Fruit fly (Drosophila melanogaster) whole organism, wandering third instar larva: ENCODE measurements around the gene GstZ2.

Experiments
- Abd-B ChIP-seq: fragments of >200 bp; optimal IDR thresholded peaks from 2 replicates; lab custom pipeline; 2017; ENCODE audit warnings: missing biosample characterization, missing genetic modification characterization
- CG32264 ChIP-seq: fragments of 200-800 bp; sonication (Bioruptor generic); optimal IDR thresholded peaks from 2 replicates; lab custom pipeline; 2016; ENCODE audit warnings: missing biosample characterization, missing genetic modification characterization
- CG9705 ChIP-seq: fragments of 200-800 bp; sonication (Bioruptor generic); optimal IDR thresholded peaks from 2 replicates; lab custom pipeline; 2018; ENCODE audit warnings: missing biosample characterization, mild to moderate bottlenecking, missing genetic modification characterization
- CrebA ChIP-seq: fragments of 200-800 bp; sonication (Bioruptor generic); optimal IDR thresholded peaks from 2 replicates; lab custom pipeline; 2016; ENCODE audit warnings: missing biosample characterization, mild to moderate bottlenecking, missing genetic modification characterization, borderline replicate concordance
- Dfd ChIP-seq: fragments of >200 bp; optimal IDR thresholded peaks from 2 replicates; lab custom pipeline; 2017; ENCODE audit warnings: missing biosample characterization, missing genetic modification characterization
- Dif ChIP-seq: fragments of 200-275, 200-300 bp; sonication (Bioruptor generic); optimal IDR thresholded peaks from 2 replicates; lab custom pipeline; 2018; ENCODE audit warnings: missing biosample characterization, missing genetic modification characterization; ENCODE audit not compliant: partially characterized antibody
- HLH106 ChIP-seq: fragments of 200-800 bp; optimal IDR thresholded peaks from 3 replicates; lab custom pipeline; 2019; ENCODE audit warnings: missing biosample characterization, mild to moderate bottlenecking, missing genetic modification characterization, moderate library complexity
- Hnf4 ChIP-seq: fragments of 200-800 bp; sonication (Bioruptor generic); optimal IDR thresholded peaks from 2 replicates; lab custom pipeline; 2016; ENCODE audit warnings: missing biosample characterization, mild to moderate bottlenecking, missing genetic modification characterization
- Hr78 ChIP-seq: fragments of >200 bp; optimal IDR thresholded peaks from 2 replicates; lab custom pipeline; 2017; ENCODE audit warnings: missing biosample characterization, missing genetic modification characterization
- Hr83 ChIP-seq: fragments of 200-300 bp; sonication (Bioruptor generic); optimal IDR thresholded peaks from 2 replicates; lab custom pipeline; 2016; ENCODE audit warnings: missing biosample characterization, mild to moderate bottlenecking, missing genetic modification characterization, moderate library complexity; ENCODE audit not compliant: poor library complexity, severe bottlenecking
- Jra ChIP-seq: sonication (Bioruptor generic); optimal IDR thresholded peaks from 2 replicates; lab custom pipeline; 2016; ENCODE audit warnings: missing biosample characterization, missing genetic modification characterization
- Mio ChIP-seq: sonication (Bioruptor generic); optimal IDR thresholded peaks from 2 replicates; lab custom pipeline; 2016; ENCODE audit warnings: missing biosample characterization, missing genetic modification characterization
- Myc ChIP-seq: fragments of >200 bp; optimal IDR thresholded peaks from 2 replicates; lab custom pipeline; 2017
- N ChIP-seq: fragments of >200 bp; optimal IDR thresholded peaks from 2 replicates; lab custom pipeline; 2018; ENCODE audit warnings: missing biosample characterization, missing external identifiers, missing genetic modification characterization
- Rel ChIP-seq, 2 experiments: fragments of 200-800 bp; sonication (Bioruptor generic) in 1 of 2; optimal IDR thresholded peaks; 2 replicates in 1 of 2; 3 replicates in 1 of 2; lab custom pipeline; 2016 to 2019; ENCODE audit warnings: mild to moderate bottlenecking in 2 of 2, missing biosample characterization in 2 of 2, missing genetic modification characterization in 2 of 2, moderate library complexity in 1 of 2
- Sp1 ChIP-seq: fragments of 200-800 bp; sonication (Bioruptor generic); optimal IDR thresholded peaks from 3 replicates; lab custom pipeline; 2019; ENCODE audit warnings: missing biosample characterization, mild to moderate bottlenecking, missing genetic modification characterization, moderate library complexity
- Vsx2 ChIP-seq: fragments of 200-300, 225-300 bp; sonication (Bioruptor generic); optimal IDR thresholded peaks from 2 replicates; lab custom pipeline; 2018; ENCODE audit warnings: missing biosample characterization, missing genetic modification characterization; ENCODE audit not compliant: partially characterized antibody
- br ChIP-seq: fragments of 200-800 bp; sonication (Bioruptor generic); optimal IDR thresholded peaks from 2 replicates; lab custom pipeline; 2016; ENCODE audit warnings: missing biosample characterization, missing genetic modification characterization
- dl ChIP-seq, 2 experiments: fragments of 175-275, 200-275 bp in 1 of 2; fragments of 200-275 bp in 1 of 2; sonication (Bioruptor generic); optimal IDR thresholded peaks; lab custom pipeline; 2018; ENCODE audit warnings: mild to moderate bottlenecking in 2 of 2, missing biosample characterization in 2 of 2, missing genetic modification characterization in 2 of 2, moderate library complexity in 2 of 2; ENCODE audit not compliant: partially characterized antibody in 2 of 2, insufficient read depth in 1 of 2
- dmrt93B ChIP-seq: fragments of 200-800 bp; sonication (Bioruptor generic); optimal IDR thresholded peaks from 2 replicates; lab custom pipeline; 2018; ENCODE audit warnings: missing biosample characterization, mild to moderate bottlenecking, missing genetic modification characterization
- dsf ChIP-seq: sonication (Bioruptor generic); optimal IDR thresholded peaks from 2 replicates; lab custom pipeline; 2016; ENCODE audit warnings: missing biosample characterization, missing genetic modification characterization, borderline replicate concordance
- ey ChIP-seq: fragments of 200-800 bp; sonication (Bioruptor generic); optimal IDR thresholded peaks from 2 replicates; lab custom pipeline; 2016; ENCODE audit warnings: missing biosample characterization, missing genetic modification characterization
- foxo ChIP-seq, 2 experiments: fragments of 200-800 bp; sonication (Bioruptor generic); optimal IDR thresholded peaks; 2 replicates in 1 of 2; 3 replicates in 1 of 2; lab custom pipeline; 2016 to 2017; ENCODE audit warnings: missing biosample characterization in 2 of 2, missing genetic modification characterization in 2 of 2
- fru ChIP-seq: fragments of 200-800 bp; sonication (Bioruptor generic); optimal IDR thresholded peaks from 3 replicates; lab custom pipeline; 2016; ENCODE audit warnings: missing biosample characterization, mild to moderate bottlenecking, missing genetic modification characterization
- h ChIP-seq: fragments of 200-800 bp; sonication (Bioruptor generic); optimal IDR thresholded peaks from 3 replicates; lab custom pipeline; 2016; ENCODE audit warnings: missing biosample characterization, mild to moderate bottlenecking, missing genetic modification characterization
- jim ChIP-seq: fragments of 175-275, 200-325 bp; sonication (Bioruptor generic); optimal IDR thresholded peaks from 2 replicates; lab custom pipeline; 2016; ENCODE audit warnings: missing biosample characterization, mild to moderate bottlenecking, missing genetic modification characterization
- lola ChIP-seq: fragments of >200 bp; optimal IDR thresholded peaks from 2 replicates; lab custom pipeline; 2017; ENCODE audit warnings: missing biosample characterization, missing genetic modification characterization
- pan ChIP-seq: fragments of >200 bp; optimal IDR thresholded peaks from 2 replicates; lab custom pipeline; 2017
- psq ChIP-seq: fragments of 200-800 bp; sonication (Bioruptor generic); optimal IDR thresholded peaks from 3 replicates; lab custom pipeline; 2017; ENCODE audit warnings: missing biosample characterization, mild to moderate bottlenecking, missing genetic modification characterization, moderate library complexity
- rgr ChIP-seq: fragments of 200-800 bp; sonication (Bioruptor generic); optimal IDR thresholded peaks from 3 replicates; lab custom pipeline; 2016; ENCODE audit warnings: missing biosample characterization, mild to moderate bottlenecking, missing genetic modification characterization
- sage ChIP-seq: fragments of 200-800 bp; sonication (Bioruptor generic); optimal IDR thresholded peaks from 2 replicates; lab custom pipeline; 2016; ENCODE audit warnings: missing biosample characterization, mild to moderate bottlenecking, missing genetic modification characterization
- tai ChIP-seq: sonication (Bioruptor generic); optimal IDR thresholded peaks from 2 replicates; lab custom pipeline; 2016; ENCODE audit warnings: missing biosample characterization, missing genetic modification characterization
- woc ChIP-seq: sonication (Bioruptor generic); optimal IDR thresholded peaks from 2 replicates; lab custom pipeline; 2016; ENCODE audit warnings: missing biosample characterization, mild to moderate bottlenecking, missing genetic modification characterization

Gene GstZ2

dm6 chr3R:9491065-9491567 lies 30.7 kb upstream of the GstZ2 start:
- TF ChIP-seq N (GFP tag; lab: Kevin White, UChicago), result no peak
- no peak for TF ChIP-seq CG9705 (GFP tag; lab: Kevin White, UChicago)
- TF ChIP-seq pan (lab: Kevin White, UChicago), result no peak
- no peak for TF ChIP-seq dmrt93B (GFP tag; lab: Kevin White, UChicago)
- TF ChIP-seq jim, result no peak

DNA sequence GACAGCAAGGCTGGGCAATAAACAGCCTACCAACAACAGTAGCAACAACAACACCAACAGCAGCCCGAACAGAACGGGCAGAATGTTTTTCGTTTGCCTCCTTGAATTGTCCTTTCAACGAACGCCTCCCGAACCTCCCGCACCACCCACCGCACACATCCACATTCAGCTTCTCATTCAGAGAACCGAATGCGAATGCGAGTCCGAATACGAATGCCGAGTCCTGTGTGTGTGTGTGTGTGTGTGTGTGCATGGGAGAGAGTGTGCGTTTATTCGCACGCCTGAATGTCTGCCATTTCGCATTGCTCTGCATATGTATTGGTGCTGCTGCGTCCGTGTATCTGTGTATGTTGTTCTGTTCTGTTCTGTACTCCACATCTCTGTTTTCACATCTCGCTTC lies 28.0 kb upstream of the GstZ2 start:
- no peak for TF ChIP-seq Hr78
- TF ChIP-seq Dfd (GFP tag; lab: Kevin White, UChicago), result peak; percentile 86
- TF ChIP-seq dsf (GFP tag; lab: Kevin White, UChicago), result no peak

dm6 chr3R:9487961-9488360 lies 27.5 kb upstream of the GstZ2 start:
- TF ChIP-seq tai (peak; percentile 1), Mio (GFP tag; lab: Kevin White, UChicago) (no peak)

dm6 chr3R:9487561-9487960 lies 27.1 kb upstream of the GstZ2 start:
- TF ChIP-seq dsf (GFP tag; lab: Kevin White, UChicago), result no peak
- TF ChIP-seq N (GFP tag; lab: Kevin White, UChicago), result no peak
- TF ChIP-seq ey (GFP tag; lab: Kevin White, UChicago), result no peak
- no peak for TF ChIP-seq Hr83 (GFP tag; lab: Kevin White, UChicago)
- TF ChIP-seq dmrt93B (GFP tag; lab: Kevin White, UChicago), result no peak
- TF ChIP-seq dl (GFP tag; optimal IDR thresholded peaks at IDR 0.05; lab: Kevin White, UChicago; ENCODE audit: insufficient read depth in 1 of 2, partially characterized antibody in 2 of 2), result no peak
- TF ChIP-seq CrebA, result no peak
- no peak for TF ChIP-seq lola (GFP tag; lab: Kevin White, UChicago)
- TF ChIP-seq Hnf4 (GFP tag; lab: Kevin White, UChicago), result no peak
- no peak for TF ChIP-seq woc
- TF ChIP-seq br (GFP tag; lab: Kevin White, UChicago), result no peak
- TF ChIP-seq tai, result no peak
- no peak for TF ChIP-seq fru (GFP tag; lab: Kevin White, UChicago)
- no peak for TF ChIP-seq Dfd (GFP tag; lab: Kevin White, UChicago)
- no peak for TF ChIP-seq rgr (GFP tag; lab: Kevin White, UChicago)

- TF ChIP-seq Myc, result no peak
These were observed 19.9 kb upstream of the GstZ2 start for dm6 chr3R:9480396-9480795.

DNA sequence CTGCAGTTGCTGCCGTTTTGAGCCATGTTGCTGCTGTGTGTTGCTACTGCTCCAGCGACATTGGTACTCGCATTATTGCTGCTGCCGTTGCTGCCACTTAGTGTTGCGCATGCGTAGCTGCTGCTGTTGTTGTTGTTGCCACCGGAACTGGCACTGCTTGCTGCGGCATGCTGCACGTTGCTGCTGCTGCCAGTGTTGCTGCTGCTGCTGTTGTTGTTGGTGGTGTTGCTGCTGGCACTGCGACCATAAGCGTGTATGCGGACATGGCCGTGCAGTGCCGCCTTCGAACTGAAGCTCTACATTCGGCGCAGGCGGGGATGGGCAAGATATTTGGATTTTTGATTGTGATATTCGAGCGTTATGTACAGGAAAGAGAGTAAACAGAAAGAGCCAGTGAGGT lies 7.7 kb upstream of the GstZ2 start:
- TF ChIP-seq dsf (GFP tag; lab: Kevin White, UChicago), result no peak
- peak; percentile 68 for TF ChIP-seq Dfd (GFP tag; lab: Kevin White, UChicago)
- TF ChIP-seq, all 38 proteins: peak for 1

DNA sequence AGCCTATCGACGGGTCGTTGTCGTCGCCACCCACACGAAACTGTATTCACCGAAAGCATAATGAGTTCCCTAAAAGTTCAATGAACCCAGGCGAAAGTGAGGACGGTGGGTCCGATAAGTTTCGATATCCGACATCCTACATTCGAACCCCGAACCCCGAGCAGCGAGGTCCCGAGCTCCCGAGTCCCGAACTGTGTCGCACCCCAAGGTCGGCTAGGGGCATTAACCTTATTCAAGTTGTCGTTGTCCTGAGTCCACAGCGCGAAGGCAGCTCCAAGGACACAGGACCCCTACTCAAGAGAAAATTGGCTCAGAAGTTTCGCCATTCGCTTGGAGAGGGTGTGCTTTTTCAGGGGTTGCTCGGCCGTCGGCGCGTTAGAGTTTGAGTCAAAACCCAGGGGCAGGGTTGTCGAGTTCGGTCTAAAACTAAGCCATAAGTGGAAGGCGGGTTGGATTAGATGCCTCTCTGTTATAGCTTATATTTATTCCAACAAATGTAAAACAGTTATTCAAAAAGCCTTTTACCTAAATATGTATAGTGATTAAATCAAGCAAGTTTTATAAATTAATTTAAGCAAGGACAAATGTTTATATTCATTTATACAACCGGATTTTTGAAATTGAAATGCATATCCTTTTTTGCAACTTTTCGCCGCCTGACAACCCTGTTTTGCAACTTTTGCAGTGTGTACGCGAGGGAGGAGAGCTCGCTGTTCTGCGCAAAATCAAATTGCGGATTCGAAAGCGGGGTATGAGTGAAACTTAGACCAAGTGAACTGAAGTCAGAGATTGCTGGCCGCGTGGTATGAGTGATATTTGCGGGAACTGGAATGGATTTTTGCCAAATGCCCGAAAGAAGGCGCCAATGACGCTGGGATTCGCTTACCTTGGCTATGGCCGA lies 817 bp downstream of the GstZ2 start:
- TF ChIP-seq Mio (GFP tag; lab: Kevin White, UChicago), result no peak
- TF ChIP-seq jim, result no peak
- TF ChIP-seq Sp1 (GFP tag; lab: Kevin White, UChicago), result no peak
- peak; percentile 73 for TF ChIP-seq HLH106 (tag; lab: Kevin White, UChicago)
- TF ChIP-seq tai, result no peak
- peak; percentile 25 for TF ChIP-seq Hnf4 (GFP tag; lab: Kevin White, UChicago)
- peak in 1 of 2 experiments; percentile 71 for TF ChIP-seq foxo (GFP tag; optimal IDR thresholded peaks at IDR 0.05; lab: Kevin White, UChicago)
- no peak for TF ChIP-seq Abd-B (GFP tag; lab: Kevin White, UChicago)
- TF ChIP-seq dl (GFP tag; optimal IDR thresholded peaks at IDR 0.05; lab: Kevin White, UChicago; ENCODE audit: insufficient read depth in 1 of 2, partially characterized antibody in 2 of 2), result no peak
- no peak for TF ChIP-seq N (GFP tag; lab: Kevin White, UChicago)
- no peak for TF ChIP-seq Jra (GFP tag; lab: Kevin White, UChicago)
- TF ChIP-seq Dif, result no peak
- peak; percentile 52 for TF ChIP-seq ey (GFP tag; lab: Kevin White, UChicago)
- TF ChIP-seq fru (GFP tag; lab: Kevin White, UChicago), result peak; percentile 64
- peak; percentile 38 for TF ChIP-seq woc
- no peak for TF ChIP-seq Dfd (GFP tag; lab: Kevin White, UChicago)
- no peak for TF ChIP-seq CG32264 (GFP tag; lab: Kevin White, UChicago)
- peak; percentile 27 for TF ChIP-seq psq (GFP tag; lab: Kevin White, UChicago)
- TF ChIP-seq br (GFP tag; lab: Kevin White, UChicago), result peak; percentile 68
- no peak for TF ChIP-seq lola (GFP tag; lab: Kevin White, UChicago)
- TF ChIP-seq h (GFP tag; lab: Kevin White, UChicago), result peak; percentile 53
- no peak for TF ChIP-seq pan (lab: Kevin White, UChicago)
- TF ChIP-seq rgr (GFP tag; lab: Kevin White, UChicago), result peak; percentile 40
- TF ChIP-seq Vsx2, result no peak
- no peak for TF ChIP-seq sage (GFP tag; lab: Kevin White, UChicago)
- no peak for TF ChIP-seq Rel (GFP tag; optimal IDR thresholded peaks at IDR 0.05; lab: Kevin White, UChicago)
- TF ChIP-seq Rel (tag; optimal IDR thresholded peaks at IDR 0.05; lab: Kevin White, UChicago), result no peak
